Worm (Caenorhabditis elegans): ENCODE data around the gene lido-12.

DNA sequence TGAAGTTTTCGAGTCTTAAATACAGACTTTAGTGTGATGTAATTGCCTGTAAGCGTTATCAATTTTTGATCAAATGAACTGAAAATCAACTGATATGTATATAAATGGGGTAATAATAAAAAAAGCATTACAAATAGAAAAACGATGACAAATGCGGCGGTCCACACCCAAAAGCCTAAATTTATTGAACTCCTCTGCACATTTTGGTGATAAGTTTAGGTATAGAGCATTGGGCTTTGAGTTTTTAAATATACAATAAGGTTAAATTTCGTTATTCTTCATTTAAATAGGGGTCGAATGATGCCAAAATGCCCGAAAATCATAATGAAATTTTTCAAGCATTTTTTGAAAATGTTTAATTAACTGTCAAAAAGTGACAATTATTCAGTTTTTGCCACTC lies 14.2 kb downstream of the lido-12 start, which contains the start of gene clec-3:
- TF ChIP-seq Y105C5A.15 (GFP tag; IDR thresholded peaks at IDR 0.05): no peak
- TF ChIP-seq ceh-82 (tag; optimal IDR thresholded peaks at IDR 0.05): no peak
- TF ChIP-seq F44E2.7 (GFP tag; IDR thresholded peaks at IDR 0.05): no peak
- TF ChIP-seq vab-7 (GFP tag; IDR thresholded peaks at IDR 0.05): no peak
- TF ChIP-seq skn-1 (tag; optimal IDR thresholded peaks at IDR 0.05): no peak
- TF ChIP-seq daf-19 (GFP tag; conservative IDR thresholded peaks at IDR 0.05): no peak
- TF ChIP-seq lin-13 (GFP tag; optimal IDR thresholded peaks at IDR 0.05): no peak
- no peak for TF ChIP-seq lir-3 (tag; optimal IDR thresholded peaks at IDR 0.05)
- no peak for TF ChIP-seq dmd-6 (GFP tag; IDR thresholded peaks at IDR 0.05)
- no peak for TF ChIP-seq daf-12 (tag; optimal IDR thresholded peaks at IDR 0.05)
- TF ChIP-seq nhr-41 (GFP tag; IDR thresholded peaks at IDR 0.05): no peak
- no peak for TF ChIP-seq ZK546.5 (tag; optimal IDR thresholded peaks at IDR 0.05)

All from whole organism, L4 larva.